Worm (Caenorhabditis elegans): ENCODE data around the gene Y113G7A.14.
A peak's percentile ranks its signal among the peaks of the same experiment; 100 is the strongest.

Gene Y113G7A.14

DNA sequence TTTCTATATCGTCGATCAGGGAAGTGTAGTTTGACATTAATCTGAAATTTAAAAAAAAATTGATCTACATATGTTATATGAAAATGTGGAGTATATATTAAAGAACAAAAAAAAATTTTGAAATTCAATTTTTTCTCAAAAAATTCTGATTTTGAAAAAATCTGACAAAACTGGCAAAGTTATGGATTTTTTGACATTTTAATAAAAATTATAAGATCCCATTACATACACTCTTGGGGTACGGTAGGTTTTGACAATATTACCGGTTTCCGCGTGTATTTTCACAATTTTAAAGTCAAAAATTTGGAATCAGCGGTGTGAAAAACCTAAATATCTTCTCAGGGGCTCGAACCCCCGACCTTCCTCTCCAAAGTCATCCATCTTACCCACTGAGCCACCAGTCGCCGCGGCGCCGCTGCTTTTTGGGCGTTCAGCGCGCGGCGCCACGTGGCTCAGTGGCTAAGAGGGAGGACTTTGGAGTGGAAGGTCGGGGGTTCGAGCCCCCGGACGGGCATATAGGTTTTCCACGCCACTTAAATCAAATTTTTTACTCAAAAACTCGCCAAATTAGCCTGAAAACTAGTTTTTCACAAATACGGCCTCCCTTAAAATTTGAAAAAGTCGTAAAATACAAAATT, at the start of gene Y113G7A.14:
Y113G7A.14 (minus strand) TSS at position 51 of the 638 bp plus-strand sequence.
- TF ChIP-seq F10B5.3 (tag; optimal IDR thresholded peaks at IDR 0.05) (no peak), nhr-77 (tag; optimal IDR thresholded peaks at IDR 0.05) (no peak), aha-1 (tag) (peak; percentile 30), set-16 (GFP tag; IDR thresholded peaks at IDR 0.05) (peak; percentile 88)

DNA sequence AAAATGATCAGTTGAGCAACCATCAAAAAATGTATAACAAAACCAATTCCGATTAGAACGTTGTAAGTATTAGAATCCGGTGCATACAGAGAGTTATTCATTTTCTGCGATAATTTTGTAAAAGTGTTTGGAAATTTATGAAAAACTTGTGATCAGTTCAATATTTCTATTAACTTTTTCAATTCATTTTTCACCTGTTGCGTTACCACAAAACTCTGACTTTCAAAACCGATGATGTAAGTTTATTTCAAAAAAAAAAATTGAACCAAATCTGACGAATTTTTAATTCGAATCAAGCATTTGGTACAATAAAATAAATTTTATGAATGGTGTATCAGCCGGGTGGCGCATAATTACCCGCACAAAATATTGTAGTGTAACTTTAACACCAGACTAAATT, 48.3 kb upstream of the Y113G7A.14 start, which contains the start of gene srz-16:
srz-16 (minus strand) TSS at position 101 of the 400 bp plus-strand sequence.
- TF ChIP-seq F44E2.7 (GFP tag; IDR thresholded peaks at IDR 0.05) (no peak), unc-62 (GFP tag; optimal IDR thresholded peaks at IDR 0.05 in 1 of 2) (no peak), unc-62 (tag; optimal IDR thresholded peaks at IDR 0.05) (no peak), egl-27 (tag; optimal IDR thresholded peaks at IDR 0.05) (no peak), ZK546.5 (tag; optimal IDR thresholded peaks at IDR 0.05) (no peak)

DNA sequence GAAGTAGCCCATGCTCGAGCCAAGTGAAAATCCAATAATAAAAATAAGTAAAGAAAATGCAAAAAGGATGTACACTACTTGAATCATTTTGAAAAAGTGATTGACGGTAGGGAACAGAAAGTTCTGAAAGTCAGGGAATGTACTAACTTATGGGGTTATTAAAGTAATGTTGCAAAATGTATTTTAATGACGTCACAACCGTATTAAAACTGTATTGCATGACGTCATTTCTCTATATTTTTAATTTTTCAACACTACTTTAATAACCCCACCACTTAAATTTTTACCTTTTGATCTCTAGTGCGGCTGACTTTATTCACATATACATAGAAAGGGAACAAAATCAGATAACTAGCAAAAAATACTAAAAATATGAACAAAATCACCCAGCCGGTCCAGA, 44.1 kb upstream of the Y113G7A.14 start:
- TF ChIP-seq R02D3.7 (tag; optimal IDR thresholded peaks at IDR 0.05) = no peak
- no peak for TF ChIP-seq vab-7 (GFP tag; IDR thresholded peaks at IDR 0.05)
- TF ChIP-seq madf-5 (GFP tag; IDR thresholded peaks at IDR 0.05) = no peak
- TF ChIP-seq lin-1 (GFP tag; IDR thresholded peaks at IDR 0.05) = no peak
- TF ChIP-seq lin-29 (GFP tag; IDR thresholded peaks at IDR 0.05) = no peak
- TF ChIP-seq ama-1 (optimal IDR thresholded peaks at IDR 0.05) = no peak
- no peak for TF ChIP-seq nhr-11 (tag; optimal IDR thresholded peaks at IDR 0.05)
- TF ChIP-seq duxl-1 (tag; optimal IDR thresholded peaks at IDR 0.05; ENCODE audit: poor library complexity) = no peak
- TF ChIP-seq dve-1 (tag; optimal IDR thresholded peaks at IDR 0.05; ENCODE audit: insufficient read depth) = no peak
- no peak for TF ChIP-seq zip-2 (tag; optimal IDR thresholded peaks at IDR 0.05)
- no peak for TF ChIP-seq fos-1 (tag; optimal IDR thresholded peaks at IDR 0.05)

DNA sequence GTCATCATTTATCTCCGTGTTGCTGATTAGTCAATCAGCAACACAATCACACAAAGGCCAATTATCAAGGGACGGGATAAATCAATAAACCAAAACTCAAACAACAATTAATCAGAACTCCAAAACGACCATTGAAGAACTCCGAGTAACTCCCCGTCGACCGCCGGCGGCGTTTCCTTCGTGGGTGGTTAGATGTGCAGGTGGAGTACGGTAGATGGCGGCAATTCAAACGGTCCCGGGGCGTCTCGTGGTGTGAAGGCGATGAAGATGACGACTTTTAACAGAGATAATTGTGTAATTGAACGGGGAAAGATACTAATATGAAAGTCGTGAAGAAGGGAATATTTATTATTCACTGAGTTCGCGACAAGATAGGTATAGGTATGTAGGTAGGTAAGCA, 43.3 kb upstream of the Y113G7A.14 start:
- peak; percentile 98 for TF ChIP-seq tra-1 (GFP tag; IDR thresholded peaks at IDR 0.05)

DNA sequence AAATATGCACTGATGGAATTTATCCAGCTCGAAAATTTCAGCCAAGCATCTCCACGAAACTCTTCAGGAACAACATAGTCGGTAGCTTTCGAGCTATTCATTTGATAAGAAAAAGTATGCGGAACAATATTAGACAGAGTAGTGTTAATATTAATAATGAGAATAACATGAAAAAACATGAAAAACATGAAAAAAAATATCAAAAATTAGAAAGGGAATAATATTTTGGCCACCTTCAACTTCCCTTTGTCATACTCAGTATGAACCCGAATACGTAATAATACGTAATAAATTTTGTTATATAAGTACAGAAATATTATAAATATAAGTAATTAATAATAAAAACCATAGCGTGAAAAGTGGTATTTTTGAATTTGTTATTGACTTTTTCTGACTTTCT, 33.7 kb upstream of the Y113G7A.14 start, which contains the start of gene srw-39:
srw-39 (minus strand) TSS at position 101 of the 400 bp plus-strand sequence.
- TF ChIP-seq pqm-1 (tag; optimal IDR thresholded peaks at IDR 0.05) (no peak), lin-38 (GFP tag; IDR thresholded peaks at IDR 0.05) (no peak), nhr-48 (tag; optimal IDR thresholded peaks at IDR 0.05) (no peak), fkh-10 (GFP tag; optimal IDR thresholded peaks at IDR 0.05) (no peak), hlh-11 (tag; optimal IDR thresholded peaks at IDR 0.05) (no peak), jun-1 (tag; optimal IDR thresholded peaks at IDR 0.05) (no peak), mxl-2 (GFP tag; conservative IDR thresholded peaks at IDR 0.05) (no peak), lir-3 (tag; optimal IDR thresholded peaks at IDR 0.05) (no peak), sdz-12 (GFP tag; optimal IDR thresholded peaks at IDR 0.05) (no peak), lsy-2 (tag; optimal IDR thresholded peaks at IDR 0.05) (no peak), F49E8.2 (tag; optimal IDR thresholded peaks at IDR 0.05; ENCODE audit: borderline replicate concordance) (no peak)

DNA sequence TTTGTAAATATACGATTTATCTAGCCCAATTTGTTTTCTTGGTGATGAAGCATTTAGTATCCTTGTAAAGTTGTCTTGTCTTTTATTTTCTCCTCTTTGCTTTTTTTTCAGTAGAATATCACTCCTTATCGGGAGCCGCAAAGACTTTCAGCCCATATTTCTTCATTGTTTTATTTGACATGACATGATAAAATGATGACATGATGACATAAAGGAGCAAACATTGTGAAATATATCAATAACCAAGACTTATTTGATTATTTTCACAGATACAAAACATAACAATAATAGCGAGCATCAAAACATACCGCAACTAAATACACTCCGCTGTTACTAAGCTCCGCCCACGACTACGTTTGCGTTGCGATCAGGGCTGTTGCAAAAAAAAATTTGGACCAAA, 27.6 kb upstream of the Y113G7A.14 start:
- TF ChIP-seq aha-1 (tag) (peak; percentile 57), hlh-11 (tag; optimal IDR thresholded peaks at IDR 0.05) (no peak), pqm-1 (tag; optimal IDR thresholded peaks at IDR 0.05) (peak; percentile 16), zag-1 (tag; optimal IDR thresholded peaks at IDR 0.05) (no peak), daf-16 (GFP tag; optimal IDR thresholded peaks at IDR 0.05) (no peak), daf-16 (tag; optimal IDR thresholded peaks at IDR 0.05) (peak; percentile 85), mdt-29 (GFP tag; IDR thresholded peaks at IDR 0.05) (no peak), php-3 (GFP tag; IDR thresholded peaks at IDR 0.05) (no peak; the same call in 1 of the 2 replicates), pha-4 (GFP tag; IDR thresholded peaks at IDR 0.05) (no peak), pha-4 (tag; optimal IDR thresholded peaks at IDR 0.05) (no peak), nhr-42 (GFP tag; IDR thresholded peaks at IDR 0.05) (no peak), dve-1 (tag; optimal IDR thresholded peaks at IDR 0.05; ENCODE audit: insufficient read depth) (peak; percentile 71)

Measured in whole organism, L4 larva.